Fruit fly (Drosophila melanogaster) whole organism, embryonic: ENCODE measurements around the gene Jarid2.

Source experiments
- CG10267 ChIP-seq: fragments of 200-800 bp; sonication (Bioruptor generic); optimal IDR thresholded peaks from 2 replicates; lab custom pipeline; 2018; ENCODE audit warnings: missing biosample characterization, mild to moderate bottlenecking, missing genetic modification characterization, moderate library complexity
- CG10431 ChIP-seq: fragments of 200-800 bp; sonication (Bioruptor generic); optimal IDR thresholded peaks from 3 replicates; lab custom pipeline; 2018; ENCODE audit warnings: missing biosample characterization, mild to moderate bottlenecking, missing genetic modification characterization
- CG11085 ChIP-seq: fragments of 200-800 bp; sonication (Bioruptor generic); IDR thresholded peaks from 2 replicates; pipeline ENCODE4 v1.3.6; 2022; ENCODE audit warnings: missing biosample characterization, missing genetic modification characterization
- CG12219 ChIP-seq: fragments of 200-800 bp; sonication (Bioruptor generic); optimal IDR thresholded peaks from 3 replicates; lab custom pipeline; 2018; ENCODE audit warnings: missing biosample characterization, mild to moderate bottlenecking, missing genetic modification characterization
- CG12769 ChIP-seq: fragments of 200-800 bp; sonication (Bioruptor generic); optimal IDR thresholded peaks from 2 replicates; lab custom pipeline; 2019; ENCODE audit warnings: missing biosample characterization, mild to moderate bottlenecking, missing genetic modification characterization, moderate library complexity
- CG13624 ChIP-seq: fragments of 200-800 bp; sonication (Bioruptor generic); optimal IDR thresholded peaks from 2 replicates; lab custom pipeline; 2016; ENCODE audit warnings: missing biosample characterization, missing genetic modification characterization
- CG1529 ChIP-seq: fragments of 200-800 bp; sonication (Bioruptor generic); optimal IDR thresholded peaks from 3 replicates; lab custom pipeline; 2018; ENCODE audit warnings: missing biosample characterization, missing genetic modification characterization
- CG17802 ChIP-seq: fragments of 200-800 bp; sonication (Bioruptor generic); optimal IDR thresholded peaks from 2 replicates; lab custom pipeline; 2018; ENCODE audit warnings: missing biosample characterization, mild to moderate bottlenecking, missing genetic modification characterization, moderate library complexity
- CG18262 ChIP-seq: fragments of 200-800 bp; optimal IDR thresholded peaks from 3 replicates; lab custom pipeline; 2019; ENCODE audit warnings: missing biosample characterization, mild to moderate bottlenecking, missing genetic modification characterization, moderate library complexity
- CG31224 ChIP-seq: fragments of 200-800 bp; sonication (Bioruptor generic); IDR thresholded peaks from 2 replicates; pipeline ENCODE4 v1.3.6; 2022; ENCODE audit warnings: missing biosample characterization, missing genetic modification characterization
- CG3995 ChIP-seq: fragments of 200-800 bp; sonication (Bioruptor generic); optimal IDR thresholded peaks from 3 replicates; lab custom pipeline; 2016; ENCODE audit warnings: missing biosample characterization, missing genetic modification characterization
- CG4282 ChIP-seq: fragments of 200-800 bp; sonication (Bioruptor generic); optimal IDR thresholded peaks from 2 replicates; lab custom pipeline; 2016; ENCODE audit warnings: missing biosample characterization, missing genetic modification characterization
- CG5180 ChIP-seq: fragments of 200-800 bp; sonication (Bioruptor generic); optimal IDR thresholded peaks from 3 replicates; lab custom pipeline; 2017; ENCODE audit warnings: missing biosample characterization, missing genetic modification characterization, mild to moderate bottlenecking, moderate library complexity, missing genetic modification reagents
- CG7357 ChIP-seq: fragments of 200-800 bp; sonication (Bioruptor generic); IDR thresholded peaks from 3 replicates; pipeline ENCODE4 v1.3.6; 2022; ENCODE audit warnings: missing biosample characterization, missing genetic modification characterization
- CG9727 ChIP-seq: fragments of 200-800 bp; sonication (Bioruptor generic); optimal IDR thresholded peaks from 3 replicates; lab custom pipeline; 2017; ENCODE audit warnings: missing biosample characterization, mild to moderate bottlenecking, missing genetic modification characterization
- CG9876 ChIP-seq: fragments of 200-800 bp; sonication (Bioruptor generic); optimal IDR thresholded peaks from 2 replicates; lab custom pipeline; 2016; ENCODE audit warnings: missing biosample characterization, missing genetic modification characterization
- CoRest ChIP-seq: fragments of 200-800 bp; sonication (Bioruptor generic); optimal IDR thresholded peaks from 3 replicates; lab custom pipeline; 2018; ENCODE audit warnings: missing biosample characterization, mild to moderate bottlenecking, missing genetic modification characterization, moderate library complexity
- CrebB ChIP-seq: fragments of 200-800 bp; sonication (Bioruptor generic); optimal IDR thresholded peaks from 3 replicates; lab custom pipeline; 2018; ENCODE audit warnings: missing biosample characterization, mild to moderate bottlenecking, missing genetic modification characterization
- Dbx ChIP-seq: fragments of 200-800 bp; sonication (Bioruptor generic); IDR thresholded peaks from 3 replicates; pipeline ENCODE4 v1.3.6; 2022; ENCODE audit warnings: missing biosample characterization, missing genetic modification characterization
- H15 ChIP-seq: fragments of 200-800 bp; sonication (Bioruptor generic); IDR thresholded peaks from 3 replicates; pipeline ENCODE4 v1.3.6; 2022; ENCODE audit warnings: missing biosample characterization, missing genetic modification characterization
- HHEX ChIP-seq: fragments of 200-800 bp; sonication (Bioruptor generic); optimal IDR thresholded peaks from 3 replicates; lab custom pipeline; 2017; ENCODE audit warnings: missing biosample characterization, mild to moderate bottlenecking, missing genetic modification characterization, missing genetic modification reagents
- HmgZ ChIP-seq: fragments of 200-800 bp; sonication (Bioruptor generic); optimal IDR thresholded peaks from 2 replicates; lab custom pipeline; 2018; ENCODE audit warnings: missing biosample characterization, mild to moderate bottlenecking, missing genetic modification characterization
- MESR4 ChIP-seq: fragments of 200-800 bp; sonication (Bioruptor generic); optimal IDR thresholded peaks from 2 replicates; lab custom pipeline; 2018; ENCODE audit warnings: missing biosample characterization, mild to moderate bottlenecking, missing genetic modification characterization, moderate library complexity
- NFAT ChIP-seq: fragments of 200-800 bp; sonication (Bioruptor generic); IDR thresholded peaks from 2 replicates; pipeline ENCODE4 v1.3.6; 2022; ENCODE audit warnings: missing biosample characterization, missing genetic modification characterization
- Sin3A ChIP-seq: fragments of >200 bp; optimal IDR thresholded peaks from 2 replicates; lab custom pipeline; 2018
- Spps ChIP-seq: fragments of 200-800 bp; sonication (Bioruptor generic); optimal IDR thresholded peaks from 2 replicates; lab custom pipeline; 2018; ENCODE audit warnings: missing biosample characterization, mild to moderate bottlenecking, missing genetic modification characterization
- ab ChIP-seq: fragments of 200-800 bp; sonication (Bioruptor generic); optimal IDR thresholded peaks from 2 replicates; lab custom pipeline; 2016; ENCODE audit warnings: missing biosample characterization, missing genetic modification characterization
- cg ChIP-seq: fragments of 200-800 bp; sonication (Bioruptor generic); optimal IDR thresholded peaks from 3 replicates; lab custom pipeline; 2019; ENCODE audit warnings: missing biosample characterization, mild to moderate bottlenecking, missing genetic modification characterization, moderate library complexity
- croc ChIP-seq: fragments of 200-800 bp; sonication (Bioruptor generic); conservative IDR thresholded peaks from 3 replicates; pipeline ENCODE4 v1.3.6; 2022; ENCODE audit warnings: missing biosample characterization, missing genetic modification characterization
- cwo ChIP-seq: fragments of 200-800 bp; sonication (Bioruptor generic); optimal IDR thresholded peaks from 3 replicates; lab custom pipeline; 2017; ENCODE audit warnings: missing biosample characterization, missing genetic modification characterization, mild to moderate bottlenecking, moderate library complexity, missing genetic modification reagents
- emc ChIP-seq: fragments of 200-800 bp; sonication (Bioruptor generic); optimal IDR thresholded peaks from 2 replicates; lab custom pipeline; 2016; ENCODE audit warnings: missing biosample characterization, missing genetic modification characterization
- fd3F ChIP-seq: fragments of 200-800 bp; sonication (Bioruptor generic); optimal IDR thresholded peaks from 2 replicates; lab custom pipeline; 2018; ENCODE audit warnings: missing biosample characterization, mild to moderate bottlenecking, missing genetic modification characterization, moderate library complexity
- gcm2 ChIP-seq: fragments of 200-800 bp; sonication (Bioruptor generic); optimal IDR thresholded peaks from 2 replicates; lab custom pipeline; 2016; ENCODE audit warnings: missing biosample characterization, missing genetic modification characterization
- grau ChIP-seq: fragments of 200-800 bp; optimal IDR thresholded peaks from 3 replicates; lab custom pipeline; 2019; ENCODE audit warnings: missing biosample characterization, mild to moderate bottlenecking, missing genetic modification characterization, moderate library complexity
- klu ChIP-seq: fragments of 200-800 bp; sonication (Bioruptor generic); IDR thresholded peaks from 2 replicates; pipeline ENCODE4 v1.3.6; 2022; ENCODE audit warnings: missing biosample characterization, missing genetic modification characterization
- kni ChIP-seq: fragments of 200-800 bp; sonication (Bioruptor generic); optimal IDR thresholded peaks from 3 replicates; lab custom pipeline; 2017; ENCODE audit warnings: mild to moderate bottlenecking, missing biosample characterization, missing genetic modification reagents, missing genetic modification characterization
- lilli ChIP-seq: fragments of 200-800 bp; sonication (Bioruptor generic); optimal IDR thresholded peaks from 3 replicates; lab custom pipeline; 2016; ENCODE audit warnings: missing biosample characterization, missing genetic modification characterization
- pfk ChIP-seq: fragments of 200-800 bp; sonication (Bioruptor generic); optimal IDR thresholded peaks from 2 replicates; lab custom pipeline; 2018; ENCODE audit warnings: missing biosample characterization, mild to moderate bottlenecking, missing genetic modification characterization, moderate library complexity
- run ChIP-seq: fragments of 200-800 bp; sonication (Bioruptor generic); optimal IDR thresholded peaks from 3 replicates; lab custom pipeline; 2018; ENCODE audit warnings: missing biosample characterization, mild to moderate bottlenecking, missing genetic modification characterization
- sc ChIP-seq, 3 experiments: fragments of >200 bp in 2 of 3; fragments of 200-800 bp in 1 of 3; sonication (Bioruptor generic) in 1 of 3; optimal IDR thresholded peaks; 2 replicates in 2 of 3; 3 replicates in 1 of 3; lab custom pipeline; 2017; ENCODE audit warnings: mild to moderate bottlenecking in 1 of 3, missing biosample characterization in 1 of 3, missing genetic modification characterization in 1 of 3, missing genetic modification reagents in 1 of 3
- schlank ChIP-seq: fragments of 200-800 bp; sonication (Bioruptor generic); optimal IDR thresholded peaks from 2 replicates; lab custom pipeline; 2018; ENCODE audit warnings: missing biosample characterization, mild to moderate bottlenecking, missing genetic modification characterization
- sqz ChIP-seq: fragments of 200-800 bp; sonication (Bioruptor generic); optimal IDR thresholded peaks from 3 replicates; lab custom pipeline; 2018; ENCODE audit warnings: missing biosample characterization, mild to moderate bottlenecking, missing genetic modification characterization
- tll ChIP-seq, 2 experiments: fragments of 200-800 bp in 1 of 2; fragments of >200 bp in 1 of 2; sonication (Bioruptor generic) in 1 of 2; optimal IDR thresholded peaks; 2 replicates each; lab custom pipeline; 2017 to 2019; ENCODE audit warnings: missing biosample characterization in 2 of 2, missing genetic modification characterization in 2 of 2, mild to moderate bottlenecking in 1 of 2, moderate library complexity in 1 of 2
- vnd ChIP-seq: fragments of 200-800 bp; sonication (Bioruptor generic); IDR thresholded peaks from 3 replicates; pipeline ENCODE4 v1.3.6; 2022; ENCODE audit warnings: missing biosample characterization, missing genetic modification characterization; ENCODE audit not compliant: partially characterized antibody
- vvl ChIP-seq: fragments of 200-800 bp; sonication (Bioruptor generic); IDR thresholded peaks from 2 replicates; pipeline ENCODE4 v1.3.6; 2022; ENCODE audit warnings: missing biosample characterization, missing genetic modification characterization
- z ChIP-seq: fragments of 200-800 bp; sonication (Bioruptor generic); IDR thresholded peaks from 3 replicates; pipeline ENCODE4 v1.3.6; 2022; ENCODE audit warnings: missing biosample characterization, missing genetic modification characterization
- zfh2 ChIP-seq: fragments of 200-800 bp; sonication (Bioruptor generic); optimal IDR thresholded peaks from 2 replicates; lab custom pipeline; 2016; ENCODE audit warnings: missing biosample characterization, missing genetic modification characterization

Gene Jarid2

dm6 chr3L:9429665-9430607 lies 46.9 kb upstream of the Jarid2 start, which contains the start of the genes RpS17 and MTF-1 (continued):
- no peak for TF ChIP-seq tll (GFP tag; optimal IDR thresholded peaks at IDR 0.05; lab: Kevin White, UChicago)
- TF ChIP-seq CG17802: no peak
- TF ChIP-seq vnd (GFP tag; lab: Robert Waterston, UW): no peak
- no peak for TF ChIP-seq CG31224 (GFP tag; lab: Robert Waterston, UW)
- TF ChIP-seq klu (GFP tag; lab: Robert Waterston, UW): no peak
- no peak for TF ChIP-seq Sin3A (lab: Kevin White, UChicago)
- peak; percentile 40 for TF ChIP-seq sqz (GFP tag; lab: Kevin White, UChicago)
- peak; percentile 44; the same call in 2 of the 3 replicates for TF ChIP-seq H15 (GFP tag; lab: Robert Waterston, UW)
- no peak for TF ChIP-seq sc (optimal IDR thresholded peaks at IDR 0.05; lab: Kevin White, UChicago)
- peak; percentile 23 for TF ChIP-seq sc (GFP tag; optimal IDR thresholded peaks at IDR 0.05; lab: Kevin White, UChicago)
- TF ChIP-seq lilli (GFP tag; lab: Kevin White, UChicago): no peak
- peak; percentile 23 for TF ChIP-seq pfk
- peak; percentile 20 for TF ChIP-seq CG13624
- peak; percentile 14 for TF ChIP-seq cg (GFP tag; lab: Kevin White, UChicago)
- TF ChIP-seq CG9727 (GFP tag; lab: Kevin White, UChicago): peak; percentile 79
- TF ChIP-seq croc (GFP tag; lab: Robert Waterston, UW): no peak
- TF ChIP-seq CrebB (tag; lab: Kevin White, UChicago): peak; percentile 52
- peak; percentile 38 for TF ChIP-seq CG5180 (GFP tag; lab: Kevin White, UChicago)
- no peak for TF ChIP-seq ab
- peak; percentile 68 for TF ChIP-seq HHEX (GFP tag; lab: Kevin White, UChicago)
- peak; percentile 15 for TF ChIP-seq Spps (tag; lab: Kevin White, UChicago)
- TF ChIP-seq Dbx (GFP tag; lab: Robert Waterston, UW): peak; percentile 34; the same call in 2 of the 3 replicates
- TF ChIP-seq CG12769 (tag; lab: Kevin White, UChicago): peak; percentile 55
- peak; percentile 22 for TF ChIP-seq kni (GFP tag; lab: Kevin White, UChicago)
- TF ChIP-seq MESR4 (GFP tag; lab: Kevin White, UChicago): peak; percentile 96
- no peak for TF ChIP-seq CG4282 (GFP tag; lab: Kevin White, UChicago)
- TF ChIP-seq gcm2 (GFP tag; lab: Kevin White, UChicago): no peak
- peak; percentile 29 for TF ChIP-seq zfh2 (GFP tag; lab: Kevin White, UChicago)
- no peak for TF ChIP-seq emc (GFP tag; lab: Kevin White, UChicago)
- TF ChIP-seq CG3995 (GFP tag; lab: Kevin White, UChicago): no peak
- peak; percentile 40 for TF ChIP-seq fd3F
- peak; percentile 51 for TF ChIP-seq CG1529 (GFP tag; lab: Kevin White, UChicago)
- peak; percentile 31 for TF ChIP-seq CoRest (tag; lab: Kevin White, UChicago)
- peak; percentile 50 for TF ChIP-seq CG18262
- peak; percentile 7 for TF ChIP-seq cwo (GFP tag; lab: Kevin White, UChicago)
- TF ChIP-seq CG10431: peak; percentile 59
- peak; percentile 57; the same call in 1 of the 2 replicates for TF ChIP-seq NFAT (GFP tag; lab: Robert Waterston, UW)
- peak; percentile 45 for TF ChIP-seq CG12219 (GFP tag; lab: Kevin White, UChicago)
- TF ChIP-seq grau (tag; lab: Kevin White, UChicago): peak; percentile 40
- peak; percentile 48 for TF ChIP-seq HmgZ (tag; lab: Kevin White, UChicago)
- TF ChIP-seq vvl (GFP tag; lab: Robert Waterston, UW): peak; percentile 93
- peak; percentile 45 for TF ChIP-seq CG10267 (tag; lab: Kevin White, UChicago)
- TF ChIP-seq CG11085 (GFP tag; lab: Robert Waterston, UW): 0 out of 2 replicates have a peak, but pooled peaks have one; percentile 30
- no peak for TF ChIP-seq z (GFP tag; lab: Robert Waterston, UW)
- peak; percentile 32 for TF ChIP-seq CG9876 (GFP tag; lab: Kevin White, UChicago)
- peak; percentile 7 for TF ChIP-seq run (tag; lab: Kevin White, UChicago)
- peak; percentile 46 for TF ChIP-seq schlank
- no peak for TF ChIP-seq CG7357 (GFP tag; lab: Robert Waterston, UW)
